Fruit fly (Drosophila melanogaster) whole organism, embryonic: ENCODE data around the gene CG11790.
A peak's percentile ranks its signal among the peaks of the same experiment; 100 is the strongest.

Experiments used
- Abd-B ChIP-seq: fragments of 200-800 bp; sonication (Bioruptor generic); optimal IDR thresholded peaks from 2 replicates; lab custom pipeline; 2018; ENCODE audit warnings: missing biosample characterization, mild to moderate bottlenecking, missing genetic modification characterization, moderate library complexity
- Bteb2 ChIP-seq: fragments of 200-800 bp; sonication (Bioruptor generic); optimal IDR thresholded peaks from 2 replicates; lab custom pipeline; 2016; ENCODE audit warnings: missing biosample characterization, missing genetic modification characterization
- CG11093 ChIP-seq: fragments of 200-800 bp; sonication (Bioruptor generic); IDR thresholded peaks from 3 replicates; pipeline ENCODE4 v1.3.6; 2022; ENCODE audit warnings: missing biosample characterization, missing genetic modification characterization
- CG11504 ChIP-seq: fragments of 200-800 bp; sonication (Bioruptor generic); optimal IDR thresholded peaks from 3 replicates; lab custom pipeline; 2019; ENCODE audit warnings: missing biosample characterization, mild to moderate bottlenecking, missing genetic modification characterization, moderate library complexity
- CG11723 ChIP-seq: fragments of 200-800 bp; sonication (Bioruptor generic); optimal IDR thresholded peaks from 2 replicates; lab custom pipeline; 2017; ENCODE audit warnings: missing biosample characterization, mild to moderate bottlenecking, missing genetic modification characterization
- CG12769 ChIP-seq: fragments of 200-800 bp; sonication (Bioruptor generic); optimal IDR thresholded peaks from 2 replicates; lab custom pipeline; 2019; ENCODE audit warnings: missing biosample characterization, mild to moderate bottlenecking, missing genetic modification characterization, moderate library complexity
- CG14050 ChIP-seq: fragments of 200-800 bp; sonication (Bioruptor generic); IDR thresholded peaks from 3 replicates; pipeline ENCODE4 v1.3.6; 2022; ENCODE audit warnings: missing biosample characterization, missing genetic modification characterization
- CG16815 ChIP-seq: fragments of 200-800 bp; sonication (Bioruptor generic); optimal IDR thresholded peaks from 3 replicates; lab custom pipeline; 2017; ENCODE audit warnings: missing biosample characterization, mild to moderate bottlenecking, missing genetic modification characterization
- CG17359 ChIP-seq: fragments of 200-800 bp; sonication (Bioruptor generic); optimal IDR thresholded peaks from 3 replicates; lab custom pipeline; 2018; ENCODE audit warnings: missing biosample characterization, mild to moderate bottlenecking, missing genetic modification characterization, moderate library complexity
- CG31365 ChIP-seq: fragments of 200-800 bp; sonication (Bioruptor generic); optimal IDR thresholded peaks from 2 replicates; lab custom pipeline; 2018; ENCODE audit warnings: missing biosample characterization, mild to moderate bottlenecking, missing genetic modification characterization
- CG42726 ChIP-seq: fragments of 200-800 bp; sonication (Bioruptor generic); IDR thresholded peaks from 2 replicates; pipeline ENCODE4 v1.3.6; 2022; ENCODE audit warnings: missing biosample characterization, missing genetic modification characterization; ENCODE audit not compliant: partially characterized antibody
- CG5245 ChIP-seq: fragments of 200-800 bp; sonication (Bioruptor generic); optimal IDR thresholded peaks from 3 replicates; lab custom pipeline; 2016; ENCODE audit warnings: missing biosample characterization, missing genetic modification characterization
- CG6854 ChIP-seq: fragments of 200-800 bp; sonication (Bioruptor generic); optimal IDR thresholded peaks from 3 replicates; lab custom pipeline; 2017; ENCODE audit warnings: missing biosample characterization, mild to moderate bottlenecking, missing genetic modification characterization
- CG7556 ChIP-seq: fragments of 200-800 bp; sonication (Bioruptor generic); optimal IDR thresholded peaks from 2 replicates; lab custom pipeline; 2017; ENCODE audit warnings: missing biosample characterization, mild to moderate bottlenecking, missing genetic modification characterization
- CG8388 ChIP-seq: fragments of 200-800 bp; sonication (Bioruptor generic); optimal IDR thresholded peaks from 2 replicates; lab custom pipeline; 2019; ENCODE audit warnings: missing biosample characterization, mild to moderate bottlenecking, missing genetic modification characterization, moderate library complexity
- CoRest ChIP-seq: fragments of 200-800 bp; sonication (Bioruptor generic); optimal IDR thresholded peaks from 3 replicates; lab custom pipeline; 2018; ENCODE audit warnings: missing biosample characterization, mild to moderate bottlenecking, missing genetic modification characterization, moderate library complexity
- Dbx ChIP-seq: fragments of 200-800 bp; sonication (Bioruptor generic); IDR thresholded peaks from 3 replicates; pipeline ENCODE4 v1.3.6; 2022; ENCODE audit warnings: missing biosample characterization, missing genetic modification characterization
- Drgx ChIP-seq: fragments of 200-800 bp; sonication (Bioruptor generic); IDR thresholded peaks from 2 replicates; pipeline ENCODE4 v1.3.6; 2022; ENCODE audit warnings: missing biosample characterization, missing genetic modification characterization
- Ets97D ChIP-seq: fragments of 200-800 bp; sonication (Bioruptor generic); optimal IDR thresholded peaks from 3 replicates; lab custom pipeline; 2016; ENCODE audit warnings: missing biosample characterization, missing genetic modification characterization
- Fer2 ChIP-seq: fragments of 200-800 bp; sonication (Bioruptor generic); optimal IDR thresholded peaks from 2 replicates; lab custom pipeline; 2018; ENCODE audit warnings: missing biosample characterization, mild to moderate bottlenecking, missing genetic modification characterization, moderate library complexity
- Fer3 ChIP-seq: fragments of 200-800 bp; sonication (Bioruptor generic); optimal IDR thresholded peaks from 2 replicates; lab custom pipeline; 2018; ENCODE audit warnings: missing biosample characterization, mild to moderate bottlenecking, missing genetic modification characterization, moderate library complexity
- Lpt ChIP-seq: fragments of >200 bp; optimal IDR thresholded peaks from 2 replicates; lab custom pipeline; 2018; ENCODE audit warnings: missing biosample characterization, missing genetic modification characterization
- Med ChIP-seq: fragments of 200-800 bp; sonication (Bioruptor generic); peaks from one replicate; lab custom pipeline; 2016; ENCODE audit warnings: missing biosample characterization, missing genetic modification characterization, mild to moderate bottlenecking, inconsistent platforms, moderate library complexity
- Nf-YA ChIP-seq: fragments of 200-800 bp; sonication (Bioruptor generic); IDR thresholded peaks from 2 replicates; pipeline ENCODE4 v1.3.6; 2022; ENCODE audit warnings: missing biosample characterization, missing genetic modification characterization
- Nf-YB ChIP-seq: fragments of 200-800 bp; sonication (Bioruptor generic); optimal IDR thresholded peaks from 3 replicates; lab custom pipeline; 2019; ENCODE audit warnings: missing biosample characterization, mild to moderate bottlenecking, missing genetic modification characterization, moderate library complexity
- Opbp ChIP-seq: fragments of 200-800 bp; sonication (Bioruptor generic); IDR thresholded peaks from 3 replicates; pipeline ENCODE4 v1.3.6; 2022; ENCODE audit warnings: missing biosample characterization, missing genetic modification characterization; ENCODE audit not compliant: partially characterized antibody
- Ptx1 ChIP-seq: fragments of 200-800 bp; sonication (Bioruptor generic); IDR thresholded peaks from 2 replicates; pipeline ENCODE4 v1.3.6; 2022; ENCODE audit warnings: missing biosample characterization, missing genetic modification characterization
- cg ChIP-seq: fragments of 200-800 bp; sonication (Bioruptor generic); optimal IDR thresholded peaks from 3 replicates; lab custom pipeline; 2019; ENCODE audit warnings: missing biosample characterization, mild to moderate bottlenecking, missing genetic modification characterization, moderate library complexity
- chif ChIP-seq, 2 experiments: fragments of 200-800 bp; sonication (Bioruptor generic); optimal IDR thresholded peaks; 3 replicates each; lab custom pipeline; 2016; ENCODE audit warnings: missing biosample characterization in 2 of 2, missing genetic modification characterization in 2 of 2
- chinmo ChIP-seq: fragments of 200-800 bp; sonication (Bioruptor generic); IDR thresholded peaks from 4 replicates; pipeline ENCODE4 v1.3.6; 2022; ENCODE audit warnings: missing biosample characterization, missing genetic modification characterization; ENCODE audit not compliant: partially characterized antibody
- dmrt99B ChIP-seq: fragments of 200-800 bp; sonication (Bioruptor generic); optimal IDR thresholded peaks from 2 replicates; lab custom pipeline; 2018; ENCODE audit warnings: missing biosample characterization, mild to moderate bottlenecking, missing genetic modification characterization, moderate library complexity
- fd102C ChIP-seq: fragments of 200-800 bp; sonication (Bioruptor generic); optimal IDR thresholded peaks from 2 replicates; lab custom pipeline; 2018; ENCODE audit warnings: missing biosample characterization, mild to moderate bottlenecking, missing genetic modification characterization, moderate library complexity
- gfzf ChIP-seq: fragments of 200-800 bp; sonication (Bioruptor generic); optimal IDR thresholded peaks from 2 replicates; lab custom pipeline; 2016; ENCODE audit warnings: missing biosample characterization, mild to moderate bottlenecking, missing genetic modification characterization, moderate library complexity
- grau ChIP-seq: fragments of 200-800 bp; optimal IDR thresholded peaks from 3 replicates; lab custom pipeline; 2019; ENCODE audit warnings: missing biosample characterization, mild to moderate bottlenecking, missing genetic modification characterization, moderate library complexity
- grn ChIP-seq: fragments of 200-800 bp; sonication (Bioruptor generic); optimal IDR thresholded peaks from 3 replicates; lab custom pipeline; 2017; ENCODE audit warnings: missing biosample characterization, missing genetic modification characterization
- gsb-n ChIP-seq: fragments of 200-800 bp; sonication (Bioruptor generic); optimal IDR thresholded peaks from 3 replicates; lab custom pipeline; 2018; ENCODE audit warnings: missing biosample characterization, mild to moderate bottlenecking, missing genetic modification characterization
- hkb ChIP-seq, 2 experiments: fragments of 200-800 bp in 1 of 2; fragments of >200 bp in 1 of 2; sonication (Bioruptor generic) in 1 of 2; IDR thresholded peaks in 1 of 2; optimal IDR thresholded peaks in 1 of 2; 2 replicates each; pipeline versions ENCODE4 v1.3.6 to Lab custom; 2017 to 2022; ENCODE audit warnings: missing biosample characterization in 1 of 2, missing genetic modification characterization in 1 of 2
- ind ChIP-seq: fragments of 200-800 bp; sonication (Bioruptor generic); optimal IDR thresholded peaks from 3 replicates; lab custom pipeline; 2016; ENCODE audit warnings: missing biosample characterization, missing genetic modification characterization
- jing ChIP-seq: fragments of 200-800 bp; sonication (Bioruptor generic); optimal IDR thresholded peaks from 2 replicates; lab custom pipeline; 2018; ENCODE audit warnings: missing biosample characterization, mild to moderate bottlenecking, missing genetic modification characterization
- knrl ChIP-seq: fragments of 200-800 bp; sonication (Bioruptor generic); IDR thresholded peaks from 3 replicates; pipeline ENCODE4 v1.3.6; 2022; ENCODE audit warnings: missing biosample characterization, missing genetic modification characterization; ENCODE audit not compliant: partially characterized antibody
- lbe ChIP-seq: fragments of 200-800 bp; sonication (Bioruptor generic); optimal IDR thresholded peaks from 2 replicates; lab custom pipeline; 2016; ENCODE audit warnings: missing biosample characterization, mild to moderate bottlenecking, missing genetic modification characterization
- otp ChIP-seq: fragments of 200-800 bp; sonication (Bioruptor generic); IDR thresholded peaks from 3 replicates; pipeline ENCODE4, ENCODE4 v1.3.6; 2022; ENCODE audit warnings: missing biosample characterization, missing genetic modification characterization
- run ChIP-seq: fragments of 200-800 bp; sonication (Bioruptor generic); optimal IDR thresholded peaks from 3 replicates; lab custom pipeline; 2018; ENCODE audit warnings: missing biosample characterization, mild to moderate bottlenecking, missing genetic modification characterization
- sens ChIP-seq: fragments of 200-800 bp; sonication (Bioruptor generic); peaks from one replicate; lab custom pipeline; 2016; ENCODE audit warnings: missing biosample characterization, missing genetic modification characterization
- seq ChIP-seq: fragments of 200-800 bp; sonication (Bioruptor generic); IDR thresholded peaks from 2 replicates; pipeline ENCODE4 v1.3.6; 2022; ENCODE audit warnings: missing biosample characterization, missing genetic modification characterization
- sima ChIP-seq: fragments of 200-800 bp; sonication (Bioruptor generic); optimal IDR thresholded peaks from 2 replicates; lab custom pipeline; 2016; ENCODE audit warnings: missing biosample characterization, missing genetic modification characterization
- sna ChIP-seq: fragments of 200-800 bp; sonication (Bioruptor generic); IDR thresholded peaks from 2 replicates; pipeline ENCODE4 v1.3.6; 2022; ENCODE audit warnings: missing biosample characterization, missing genetic modification characterization; ENCODE audit not compliant: partially characterized antibody
- trem ChIP-seq: fragments of 200-800 bp; optimal IDR thresholded peaks from 3 replicates; lab custom pipeline; 2019; ENCODE audit warnings: missing biosample characterization, mild to moderate bottlenecking, missing genetic modification characterization, moderate library complexity
- usp ChIP-seq: fragments of >200 bp; optimal IDR thresholded peaks from 2 replicates; lab custom pipeline; 2017; ENCODE audit warnings: missing biosample characterization, missing genetic modification characterization
- wek ChIP-seq: fragments of 200-800 bp; sonication (Bioruptor generic); optimal IDR thresholded peaks from 3 replicates; lab custom pipeline; 2018; ENCODE audit warnings: missing biosample characterization, mild to moderate bottlenecking, missing genetic modification characterization, moderate library complexity
- wor ChIP-seq: fragments of 200-800 bp; sonication (Bioruptor generic); IDR thresholded peaks from 2 replicates; pipeline ENCODE4 v1.3.6; 2022; ENCODE audit warnings: missing biosample characterization, missing genetic modification characterization

Gene CG11790

dm6 chr3R:25080446-25080845 is 32.9 kb downstream of the CG11790 start:
- peak; percentile 100 for TF ChIP-seq Nf-YB (GFP tag; lab: Kevin White, UChicago)
- TF ChIP-seq CG7556 (GFP tag; lab: Kevin White, UChicago) = no peak
- TF ChIP-seq sna (GFP tag; lab: Robert Waterston, UW) = no peak
- TF ChIP-seq CG11504 (tag; lab: Kevin White, UChicago) = no peak
- TF ChIP-seq CG6854 (GFP tag; lab: Kevin White, UChicago) = no peak
- no peak for TF ChIP-seq Dbx (GFP tag; lab: Robert Waterston, UW)
- no peak for TF ChIP-seq CG16815 (GFP tag; lab: Kevin White, UChicago)
- peak; percentile 43 for TF ChIP-seq CoRest (tag; lab: Kevin White, UChicago)
- no peak for TF ChIP-seq Fer3 (tag; lab: Kevin White, UChicago)
- no peak for TF ChIP-seq gfzf (GFP tag; lab: Kevin White, UChicago)
- peak; percentile 99 for TF ChIP-seq Nf-YA (GFP tag; lab: Robert Waterston, UW)
- no peak for TF ChIP-seq Ets97D (GFP tag; lab: Kevin White, UChicago)
- no peak for TF ChIP-seq CG31365 (tag; lab: Kevin White, UChicago)
- TF ChIP-seq CG5245 = no peak
- no peak for TF ChIP-seq hkb (optimal IDR thresholded peaks at IDR 0.05; lab: Kevin White, UChicago)
- peak; percentile 24; the same call in 1 of the 2 replicates for TF ChIP-seq hkb (GFP tag; IDR thresholded peaks at IDR 0.05; lab: Robert Waterston, UW)
- no peak for TF ChIP-seq gsb-n (tag; lab: Kevin White, UChicago)
- TF ChIP-seq sens (GFP tag; lab: Kevin White, UChicago) = peak; percentile 37
- TF ChIP-seq lbe (GFP tag; lab: Kevin White, UChicago) = no peak
- peak; percentile 40 for TF ChIP-seq cg
- TF ChIP-seq seq (GFP tag; lab: Robert Waterston, UW) = peak; percentile 44; the same call in 1 of the 2 replicates
- no peak for TF ChIP-seq Fer2 (tag; lab: Kevin White, UChicago)
- TF ChIP-seq wor (GFP tag; lab: Robert Waterston, UW) = no peak
- TF ChIP-seq sima (GFP tag; lab: Kevin White, UChicago) = no peak
- no peak for TF ChIP-seq dmrt99B (tag; lab: Kevin White, UChicago)
- TF ChIP-seq trem (tag; lab: Kevin White, UChicago) = no peak
- no peak for TF ChIP-seq Abd-B
- no peak for TF ChIP-seq CG17359 (tag; lab: Kevin White, UChicago)
- TF ChIP-seq chif (GFP tag; optimal IDR thresholded peaks at IDR 0.05; lab: Kevin White, UChicago) = no peak
- no peak for TF ChIP-seq grn (GFP tag; lab: Kevin White, UChicago)
- TF ChIP-seq CG11723 = no peak
- no peak for TF ChIP-seq ind (GFP tag; lab: Kevin White, UChicago)
- TF ChIP-seq Med = peak; percentile 80
- TF ChIP-seq otp = no peak
- TF ChIP-seq CG11093 = no peak
- TF ChIP-seq Lpt = no peak
- TF ChIP-seq CG42726 = no peak
- TF ChIP-seq wek (GFP tag; lab: Kevin White, UChicago) = peak; percentile 22
- no peak for TF ChIP-seq run (tag; lab: Kevin White, UChicago)
- no peak for TF ChIP-seq CG14050 (GFP tag; lab: Robert Waterston, UW)
- TF ChIP-seq Ptx1 = no peak
- TF ChIP-seq knrl (GFP tag; lab: Robert Waterston, UW) = no peak
- no peak for TF ChIP-seq usp (GFP tag; lab: Kevin White, UChicago)
- no peak for TF ChIP-seq CG8388 (GFP tag; lab: Kevin White, UChicago)
- TF ChIP-seq Bteb2 (GFP tag; lab: Kevin White, UChicago) = no peak
- peak; percentile 85 for TF ChIP-seq jing (GFP tag; lab: Kevin White, UChicago)
- TF ChIP-seq CG12769 = no peak
- no peak for TF ChIP-seq fd102C
- no peak for TF ChIP-seq Drgx (GFP tag; lab: Robert Waterston, UW)
- no peak for TF ChIP-seq Opbp
- no peak for TF ChIP-seq grau
- TF ChIP-seq chinmo (GFP tag; lab: Robert Waterston, UW) = no peak
